Worm (Caenorhabditis elegans): ENCODE measurements around the gene K08E4.2.

Gene K08E4.2

ce11 chrIV:12047552-12048347 is 8.7 kb downstream of the K08E4.2 start, which contains the start of gene T12G3.4:
Gene T12G3.4, plus strand, starts transcription at chrIV:12048256.
- no peak for TF ChIP-seq mab-5 (tag; optimal IDR thresholded peaks at IDR 0.05)
- TF ChIP-seq fos-1 (tag; optimal IDR thresholded peaks at IDR 0.05), result peak; percentile 1
- no peak for TF ChIP-seq crh-2 (tag; optimal IDR thresholded peaks at IDR 0.05)
- peak; percentile 2 for TF ChIP-seq nhr-129 (tag; optimal IDR thresholded peaks at IDR 0.05)
- no peak for TF ChIP-seq nhr-25 (tag; optimal IDR thresholded peaks at IDR 0.05)
- no peak for TF ChIP-seq ceh-82 (tag; optimal IDR thresholded peaks at IDR 0.05)
- no peak for TF ChIP-seq R02D3.7 (tag; optimal IDR thresholded peaks at IDR 0.05)
- no peak for TF ChIP-seq dmd-4 (tag; optimal IDR thresholded peaks at IDR 0.05)

- TF ChIP-seq unc-62 (GFP tag; optimal IDR thresholded peaks at IDR 0.05) (no peak), alr-1 (tag; optimal IDR thresholded peaks at IDR 0.05) (no peak), mbf-1 (tag; optimal IDR thresholded peaks at IDR 0.05) (no peak), blmp-1 (tag; optimal IDR thresholded peaks at IDR 0.05; ENCODE audit: insufficient read depth) (no peak), ZK546.5 (tag; optimal IDR thresholded peaks at IDR 0.05) (no peak), peb-1 (tag; optimal IDR thresholded peaks at IDR 0.05) (no peak), nhr-129 (tag; optimal IDR thresholded peaks at IDR 0.05) (peak; percentile 64), ztf-4 (tag; optimal IDR thresholded peaks at IDR 0.05) (no peak), R02D3.7 (tag; optimal IDR thresholded peaks at IDR 0.05) (no peak), lin-11 (tag; optimal IDR thresholded peaks at IDR 0.05) (no peak), Y55F3AM.14 (GFP tag; optimal IDR thresholded peaks at IDR 0.05) (no peak), ceh-16 (tag; optimal IDR thresholded peaks at IDR 0.05) (no peak), nhr-11 (tag; optimal IDR thresholded peaks at IDR 0.05) (no peak), nhr-77 (tag; optimal IDR thresholded peaks at IDR 0.05) (no peak), mdl-1 (tag; optimal IDR thresholded peaks at IDR 0.05) (no peak), zag-1 (tag; optimal IDR thresholded peaks at IDR 0.05) (no peak), sma-9 (GFP tag; optimal IDR thresholded peaks at IDR 0.05) (peak; percentile 49), sma-9 (tag; optimal IDR thresholded peaks at IDR 0.05) (no peak), ztf-1 (GFP tag; conservative IDR thresholded peaks at IDR 0.05) (no peak), mab-5 (tag; optimal IDR thresholded peaks at IDR 0.05) (no peak), ztf-11 (tag; optimal IDR thresholded peaks at IDR 0.05) (no peak), C34F6.9 (tag; optimal IDR thresholded peaks at IDR 0.05) (no peak), sma-3 (GFP tag; optimal IDR thresholded peaks at IDR 0.05) (peak; percentile 44), nhr-237 (tag; optimal IDR thresholded peaks at IDR 0.05) (no peak), elt-1 (tag; optimal IDR thresholded peaks at IDR 0.05) (no peak), ceh-82 (tag; optimal IDR thresholded peaks at IDR 0.05) (no peak), nhr-25 (tag; optimal IDR thresholded peaks at IDR 0.05) (peak; percentile 30), nhr-6 (tag; optimal IDR thresholded peaks at IDR 0.05) (no peak), fos-1 (tag; optimal IDR thresholded peaks at IDR 0.05) (peak; percentile 65), snpc-4 (tag; optimal IDR thresholded peaks at IDR 0.05) (no peak), nhr-23 (tag; optimal IDR thresholded peaks at IDR 0.05) (no peak), lin-39 (tag; optimal IDR thresholded peaks at IDR 0.05) (no peak), sem-4 (tag; optimal IDR thresholded peaks at IDR 0.05) (no peak), gmeb-1 (tag; optimal IDR thresholded peaks at IDR 0.05) (peak; percentile 25), crh-2 (tag; optimal IDR thresholded peaks at IDR 0.05) (no peak), lsy-2 (tag; optimal IDR thresholded peaks at IDR 0.05) (peak in 1 of 2 experiments; percentile 16), lin-13 (GFP tag; optimal IDR thresholded peaks at IDR 0.05) (no peak), nhr-21 (tag; optimal IDR thresholded peaks at IDR 0.05) (peak; percentile 23), nhr-12 (tag; optimal IDR thresholded peaks at IDR 0.05) (no peak), unc-39 (tag; optimal IDR thresholded peaks at IDR 0.05) (no peak), ama-1 (optimal IDR thresholded peaks at IDR 0.05) (no peak), F13H6.1 (tag; optimal IDR thresholded peaks at IDR 0.05) (peak; percentile 23), elt-3 (tag; optimal IDR thresholded peaks at IDR 0.05) (no peak), skn-1 (tag; optimal IDR thresholded peaks at IDR 0.05) (no peak), egl-27 (tag; optimal IDR thresholded peaks at IDR 0.05) (no peak), nhr-10 (tag; optimal IDR thresholded peaks at IDR 0.05) (no peak), aly-2 (tag; optimal IDR thresholded peaks at IDR 0.05) (no peak), dmd-4 (tag; optimal IDR thresholded peaks at IDR 0.05) (no peak), unc-55 (GFP tag; optimal IDR thresholded peaks at IDR 0.05) (no peak)
These were observed 9.8 kb downstream of the K08E4.2 start, which contains the start of gene T12G3.2 for ce11 chrIV:12046524-12047203. Gene T12G3.2, minus strand, starts transcription at chrIV:12046967.

All from whole organism, L2 larva.